Fruit fly (Drosophila melanogaster): ENCODE data around the gene CG11779.

Gene CG11779

dm6 chr3R:19182848-19183247 lies 23.2 kb upstream of the CG11779 start:
- TF ChIP-seq CG7786 (GFP tag; optimal IDR thresholded peaks at IDR 0.05) (no peak), CG8924 (tag; optimal IDR thresholded peaks at IDR 0.05) (no peak), CG12299 (tag; optimal IDR thresholded peaks at IDR 0.05) (peak; percentile 20), CG17328 (GFP tag; IDR thresholded peaks at IDR 0.05) (no peak), psq (GFP tag; optimal IDR thresholded peaks at IDR 0.05) (no peak), CG5180 (GFP tag; optimal IDR thresholded peaks at IDR 0.05) (peak; percentile 37), ATbp (GFP tag; optimal IDR thresholded peaks at IDR 0.05) (peak; percentile 94), Hr51 (GFP tag; optimal IDR thresholded peaks at IDR 0.05) (no peak), Rx (GFP tag; IDR thresholded peaks at IDR 0.05) (no peak), CG8388 (GFP tag; optimal IDR thresholded peaks at IDR 0.05) (peak; percentile 19), tin (GFP tag; optimal IDR thresholded peaks at IDR 0.05) (no peak), en (GFP tag; optimal IDR thresholded peaks at IDR 0.05) (no peak), nerfin-1 (tag; optimal IDR thresholded peaks at IDR 0.05) (peak; percentile 17), dmrt99B (tag; optimal IDR thresholded peaks at IDR 0.05) (peak; percentile 48), CG2712 (tag; optimal IDR thresholded peaks at IDR 0.05) (no peak), ara (GFP tag; IDR thresholded peaks at IDR 0.05) (peak; percentile 45), cg (GFP tag; optimal IDR thresholded peaks at IDR 0.05) (peak; percentile 17), Doc2 (GFP tag; IDR thresholded peaks at IDR 0.05) (no peak), vnd (GFP tag; IDR thresholded peaks at IDR 0.05; ENCODE audit: partially characterized antibody) (no peak), ind (GFP tag; optimal IDR thresholded peaks at IDR 0.05) (no peak), Sox102F (GFP tag; optimal IDR thresholded peaks at IDR 0.05) (peak; percentile 41), CG17385 (GFP tag; optimal IDR thresholded peaks at IDR 0.05) (no peak), Dip3 (GFP tag; optimal IDR thresholded peaks at IDR 0.05) (no peak), Ada2b (GFP tag; IDR thresholded peaks at IDR 0.05) (no peak), ewg (GFP tag; optimal IDR thresholded peaks at IDR 0.05) (peak; percentile 42), CG8290 (GFP tag; optimal IDR thresholded peaks at IDR 0.05) (no peak), CG8290 (tag; optimal IDR thresholded peaks at IDR 0.05) (peak in 1 of 2 experiments; percentile 21), HHEX (GFP tag; optimal IDR thresholded peaks at IDR 0.05) (peak; percentile 46), chm (GFP tag; IDR thresholded peaks at IDR 0.05) (no peak; the same call in 1 of the 2 replicates), bsh (GFP tag; optimal IDR thresholded peaks at IDR 0.05) (peak; percentile 4 to 37), Lim3 (GFP tag; IDR thresholded peaks at IDR 0.05) (peak; percentile 31; the same call in 1 of the 2 replicates), CG42726 (GFP tag; IDR thresholded peaks at IDR 0.05; ENCODE audit: partially characterized antibody) (no peak), unpg (GFP tag; optimal IDR thresholded peaks at IDR 0.05) (peak; percentile 8), MTF-1 (GFP tag; optimal IDR thresholded peaks at IDR 0.05; ENCODE audit: borderline replicate concordance) (peak; percentile 19), CG7928 (GFP tag; optimal IDR thresholded peaks at IDR 0.05) (no peak), Pdp1 (GFP tag; optimal IDR thresholded peaks at IDR 0.05) (no peak), Max (GFP tag; optimal IDR thresholded peaks at IDR 0.05) (no peak), gem (tag; optimal IDR thresholded peaks at IDR 0.05) (peak; percentile 32), NK7.1 (GFP tag; optimal IDR thresholded peaks at IDR 0.05) (no peak), CG3995 (GFP tag; optimal IDR thresholded peaks at IDR 0.05) (no peak), ci (GFP tag; IDR thresholded peaks at IDR 0.05) (peak; percentile 81), D19B (GFP tag; optimal IDR thresholded peaks at IDR 0.05) (no peak), CG2116 (GFP tag; optimal IDR thresholded peaks at IDR 0.05) (no peak), lab (GFP tag; optimal IDR thresholded peaks at IDR 0.05) (peak; percentile 35), fd64A (GFP tag; optimal IDR thresholded peaks at IDR 0.05) (peak; percentile 56), CG5953 (GFP tag; IDR thresholded peaks at IDR 0.05) (peak; percentile 71), Chrac-16 (GFP tag; optimal IDR thresholded peaks at IDR 0.05) (no peak), CG1024 (GFP tag; IDR thresholded peaks at IDR 0.05) (peak; percentile 44; the same call in 1 of the 2 replicates), BtbVII (GFP tag; optimal IDR thresholded peaks at IDR 0.05) (no peak), CG2875 (GFP tag; optimal IDR thresholded peaks at IDR 0.05) (peak; percentile 76)

All from whole organism, embryonic.